Fruit fly (Drosophila melanogaster) whole organism, wandering third instar larva: ENCODE measurements around the gene CG12123.

Experiments used
- CG9705 ChIP-seq: fragments of 200-800 bp; sonication (Bioruptor generic); optimal IDR thresholded peaks from 2 replicates; lab custom pipeline; 2018; ENCODE audit warnings: missing biosample characterization, mild to moderate bottlenecking, missing genetic modification characterization
- CrebA ChIP-seq: fragments of 200-800 bp; sonication (Bioruptor generic); optimal IDR thresholded peaks from 2 replicates; lab custom pipeline; 2016; ENCODE audit warnings: missing biosample characterization, mild to moderate bottlenecking, missing genetic modification characterization, borderline replicate concordance
- Dfd ChIP-seq: fragments of >200 bp; optimal IDR thresholded peaks from 2 replicates; lab custom pipeline; 2017; ENCODE audit warnings: missing biosample characterization, missing genetic modification characterization
- Dif ChIP-seq: fragments of 200-275, 200-300 bp; sonication (Bioruptor generic); optimal IDR thresholded peaks from 2 replicates; lab custom pipeline; 2018; ENCODE audit warnings: missing biosample characterization, missing genetic modification characterization; ENCODE audit not compliant: partially characterized antibody
- GATAd ChIP-seq: sonication (Bioruptor generic); optimal IDR thresholded peaks from 2 replicates; lab custom pipeline; 2016; ENCODE audit warnings: missing biosample characterization, missing genetic modification characterization
- HLH106 ChIP-seq: fragments of 200-800 bp; optimal IDR thresholded peaks from 3 replicates; lab custom pipeline; 2019; ENCODE audit warnings: missing biosample characterization, mild to moderate bottlenecking, missing genetic modification characterization, moderate library complexity
- Hnf4 ChIP-seq: fragments of 200-800 bp; sonication (Bioruptor generic); optimal IDR thresholded peaks from 2 replicates; lab custom pipeline; 2016; ENCODE audit warnings: missing biosample characterization, mild to moderate bottlenecking, missing genetic modification characterization
- Hr78 ChIP-seq: fragments of >200 bp; optimal IDR thresholded peaks from 2 replicates; lab custom pipeline; 2017; ENCODE audit warnings: missing biosample characterization, missing genetic modification characterization
- Hr83 ChIP-seq: fragments of 200-300 bp; sonication (Bioruptor generic); optimal IDR thresholded peaks from 2 replicates; lab custom pipeline; 2016; ENCODE audit warnings: missing biosample characterization, mild to moderate bottlenecking, missing genetic modification characterization, moderate library complexity; ENCODE audit not compliant: poor library complexity, severe bottlenecking
- Jra ChIP-seq: sonication (Bioruptor generic); optimal IDR thresholded peaks from 2 replicates; lab custom pipeline; 2016; ENCODE audit warnings: missing biosample characterization, missing genetic modification characterization
- Mio ChIP-seq: sonication (Bioruptor generic); optimal IDR thresholded peaks from 2 replicates; lab custom pipeline; 2016; ENCODE audit warnings: missing biosample characterization, missing genetic modification characterization
- Myc ChIP-seq: fragments of >200 bp; optimal IDR thresholded peaks from 2 replicates; lab custom pipeline; 2017
- N ChIP-seq: fragments of >200 bp; optimal IDR thresholded peaks from 2 replicates; lab custom pipeline; 2018; ENCODE audit warnings: missing biosample characterization, missing external identifiers, missing genetic modification characterization
- Rel ChIP-seq, 2 experiments: fragments of 200-800 bp; sonication (Bioruptor generic) in 1 of 2; optimal IDR thresholded peaks; 2 replicates in 1 of 2; 3 replicates in 1 of 2; lab custom pipeline; 2016 to 2019; ENCODE audit warnings: mild to moderate bottlenecking in 2 of 2, missing biosample characterization in 2 of 2, missing genetic modification characterization in 2 of 2, moderate library complexity in 1 of 2
- Sp1 ChIP-seq: fragments of 200-800 bp; sonication (Bioruptor generic); optimal IDR thresholded peaks from 3 replicates; lab custom pipeline; 2019; ENCODE audit warnings: missing biosample characterization, mild to moderate bottlenecking, missing genetic modification characterization, moderate library complexity
- br ChIP-seq: fragments of 200-800 bp; sonication (Bioruptor generic); optimal IDR thresholded peaks from 2 replicates; lab custom pipeline; 2016; ENCODE audit warnings: missing biosample characterization, missing genetic modification characterization
- dl ChIP-seq, 2 experiments: fragments of 175-275, 200-275 bp in 1 of 2; fragments of 200-275 bp in 1 of 2; sonication (Bioruptor generic); optimal IDR thresholded peaks; lab custom pipeline; 2018; ENCODE audit warnings: mild to moderate bottlenecking in 2 of 2, missing biosample characterization in 2 of 2, missing genetic modification characterization in 2 of 2, moderate library complexity in 2 of 2; ENCODE audit not compliant: partially characterized antibody in 2 of 2, insufficient read depth in 1 of 2
- dsf ChIP-seq: sonication (Bioruptor generic); optimal IDR thresholded peaks from 2 replicates; lab custom pipeline; 2016; ENCODE audit warnings: missing biosample characterization, missing genetic modification characterization, borderline replicate concordance
- ey ChIP-seq: fragments of 200-800 bp; sonication (Bioruptor generic); optimal IDR thresholded peaks from 2 replicates; lab custom pipeline; 2016; ENCODE audit warnings: missing biosample characterization, missing genetic modification characterization
- foxo ChIP-seq, 2 experiments: fragments of 200-800 bp; sonication (Bioruptor generic); optimal IDR thresholded peaks; 2 replicates in 1 of 2; 3 replicates in 1 of 2; lab custom pipeline; 2016 to 2017; ENCODE audit warnings: missing biosample characterization in 2 of 2, missing genetic modification characterization in 2 of 2
- fru ChIP-seq: fragments of 200-800 bp; sonication (Bioruptor generic); optimal IDR thresholded peaks from 3 replicates; lab custom pipeline; 2016; ENCODE audit warnings: missing biosample characterization, mild to moderate bottlenecking, missing genetic modification characterization
- h ChIP-seq: fragments of 200-800 bp; sonication (Bioruptor generic); optimal IDR thresholded peaks from 3 replicates; lab custom pipeline; 2016; ENCODE audit warnings: missing biosample characterization, mild to moderate bottlenecking, missing genetic modification characterization
- lola ChIP-seq: fragments of >200 bp; optimal IDR thresholded peaks from 2 replicates; lab custom pipeline; 2017; ENCODE audit warnings: missing biosample characterization, missing genetic modification characterization
- pan ChIP-seq: fragments of >200 bp; optimal IDR thresholded peaks from 2 replicates; lab custom pipeline; 2017
- rgr ChIP-seq: fragments of 200-800 bp; sonication (Bioruptor generic); optimal IDR thresholded peaks from 3 replicates; lab custom pipeline; 2016; ENCODE audit warnings: missing biosample characterization, mild to moderate bottlenecking, missing genetic modification characterization
- sage ChIP-seq: fragments of 200-800 bp; sonication (Bioruptor generic); optimal IDR thresholded peaks from 2 replicates; lab custom pipeline; 2016; ENCODE audit warnings: missing biosample characterization, mild to moderate bottlenecking, missing genetic modification characterization
- sv ChIP-seq: fragments of 200-800 bp; sonication (Bioruptor generic); optimal IDR thresholded peaks from 3 replicates; lab custom pipeline; 2016; ENCODE audit warnings: missing biosample characterization, missing genetic modification characterization
- tai ChIP-seq: sonication (Bioruptor generic); optimal IDR thresholded peaks from 2 replicates; lab custom pipeline; 2016; ENCODE audit warnings: missing biosample characterization, missing genetic modification characterization
- usp ChIP-seq: fragments of >200 bp; optimal IDR thresholded peaks from 2 replicates; lab custom pipeline; 2017; ENCODE audit warnings: missing biosample characterization, missing genetic modification characterization
- woc ChIP-seq: sonication (Bioruptor generic); optimal IDR thresholded peaks from 2 replicates; lab custom pipeline; 2016; ENCODE audit warnings: missing biosample characterization, mild to moderate bottlenecking, missing genetic modification characterization

Gene CG12123

DNA sequence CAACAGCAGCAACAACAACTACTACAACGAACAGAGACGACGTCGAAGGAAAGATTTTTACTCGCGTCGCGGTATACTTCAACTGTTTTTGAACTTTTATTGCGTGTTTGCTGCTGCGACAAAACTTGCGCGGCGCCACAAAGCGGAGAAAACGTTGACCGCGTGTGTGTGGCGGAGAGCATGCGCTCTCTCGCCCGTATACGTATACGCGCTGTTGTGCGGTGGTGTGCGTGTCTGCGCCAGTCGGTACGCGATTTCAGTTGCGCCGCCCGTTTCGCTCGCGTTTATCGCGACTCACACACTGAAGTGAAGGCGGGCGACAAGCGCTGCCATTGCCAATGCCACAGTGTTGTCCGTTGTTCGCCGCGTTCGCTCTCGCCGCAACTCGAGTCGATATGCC lies 32.4 kb downstream of the CG12123 start (continued):
- TF ChIP-seq CG9705 (peak; percentile 24), woc (GFP tag; lab: Kevin White, UChicago) (peak; percentile 50), foxo (GFP tag; optimal IDR thresholded peaks at IDR 0.05; lab: Kevin White, UChicago) (peak in 1 of 2 experiments; percentile 75), lola (no peak), CrebA (GFP tag; lab: Kevin White, UChicago) (no peak), dsf (GFP tag; lab: Kevin White, UChicago) (no peak), Jra (GFP tag; lab: Kevin White, UChicago) (no peak), tai (GFP tag; lab: Kevin White, UChicago) (no peak), GATAd (GFP tag; lab: Kevin White, UChicago) (no peak), fru (GFP tag; lab: Kevin White, UChicago) (peak; percentile 21)

DNA sequence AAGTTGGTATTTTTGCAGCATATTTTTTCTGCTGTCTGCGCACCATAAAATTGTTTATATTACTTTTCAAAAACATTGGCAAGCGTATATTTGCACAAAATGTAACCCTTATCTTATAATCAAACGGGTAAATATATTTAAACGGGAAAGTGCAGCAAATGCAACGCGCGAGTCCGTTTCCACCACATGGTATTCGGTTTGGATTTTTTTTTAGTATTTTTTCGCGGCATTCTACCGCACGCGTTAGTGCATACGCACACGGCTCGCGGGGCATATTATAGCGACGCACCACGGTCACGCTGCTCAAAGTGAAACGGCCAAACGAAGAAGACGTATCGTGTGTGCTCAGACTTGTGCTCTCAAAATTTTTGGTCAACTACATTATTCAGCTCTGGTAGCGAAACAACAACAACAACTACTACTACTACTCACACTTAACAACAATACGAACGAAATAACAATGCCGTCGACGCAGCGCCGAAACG lies 33.1 kb downstream of the CG12123 start, which contains the start of gene Trf2:
Gene Trf2 (plus strand): TSS at position 302 of the 485 bp plus-strand sequence.
- TF ChIP-seq Hr83 (GFP tag; lab: Kevin White, UChicago) (no peak), Sp1 (peak; percentile 3), br (no peak), usp (GFP tag; lab: Kevin White, UChicago) (no peak), sv (GFP tag; lab: Kevin White, UChicago) (no peak), GATAd (GFP tag; lab: Kevin White, UChicago) (no peak), fru (GFP tag; lab: Kevin White, UChicago) (no peak), Hnf4 (GFP tag; lab: Kevin White, UChicago) (peak; percentile 47), pan (no peak), Myc (lab: Kevin White, UChicago) (peak; percentile 49), HLH106 (tag; lab: Kevin White, UChicago) (no peak), Rel (GFP tag; optimal IDR thresholded peaks at IDR 0.05; lab: Kevin White, UChicago) (no peak), Rel (tag; optimal IDR thresholded peaks at IDR 0.05; lab: Kevin White, UChicago) (peak; percentile 15), CG9705 (no peak), foxo (GFP tag; optimal IDR thresholded peaks at IDR 0.05; lab: Kevin White, UChicago) (peak in 1 of 2 experiments; percentile 8), Dif (GFP tag; lab: Kevin White, UChicago) (peak; percentile 22), dsf (GFP tag; lab: Kevin White, UChicago) (no peak), CrebA (GFP tag; lab: Kevin White, UChicago) (no peak), ey (no peak), Jra (GFP tag; lab: Kevin White, UChicago) (no peak), tai (GFP tag; lab: Kevin White, UChicago) (no peak), sage (GFP tag; lab: Kevin White, UChicago) (no peak), Mio (GFP tag; lab: Kevin White, UChicago) (no peak), Hr78 (GFP tag; lab: Kevin White, UChicago) (no peak), dl (GFP tag; optimal IDR thresholded peaks at IDR 0.05; lab: Kevin White, UChicago; ENCODE audit: insufficient read depth in 1 of 2, partially characterized antibody in 2 of 2) (no peak), rgr (peak; percentile 42), lola (no peak), woc (GFP tag; lab: Kevin White, UChicago) (no peak), h (GFP tag; lab: Kevin White, UChicago) (peak; percentile 5)

DNA sequence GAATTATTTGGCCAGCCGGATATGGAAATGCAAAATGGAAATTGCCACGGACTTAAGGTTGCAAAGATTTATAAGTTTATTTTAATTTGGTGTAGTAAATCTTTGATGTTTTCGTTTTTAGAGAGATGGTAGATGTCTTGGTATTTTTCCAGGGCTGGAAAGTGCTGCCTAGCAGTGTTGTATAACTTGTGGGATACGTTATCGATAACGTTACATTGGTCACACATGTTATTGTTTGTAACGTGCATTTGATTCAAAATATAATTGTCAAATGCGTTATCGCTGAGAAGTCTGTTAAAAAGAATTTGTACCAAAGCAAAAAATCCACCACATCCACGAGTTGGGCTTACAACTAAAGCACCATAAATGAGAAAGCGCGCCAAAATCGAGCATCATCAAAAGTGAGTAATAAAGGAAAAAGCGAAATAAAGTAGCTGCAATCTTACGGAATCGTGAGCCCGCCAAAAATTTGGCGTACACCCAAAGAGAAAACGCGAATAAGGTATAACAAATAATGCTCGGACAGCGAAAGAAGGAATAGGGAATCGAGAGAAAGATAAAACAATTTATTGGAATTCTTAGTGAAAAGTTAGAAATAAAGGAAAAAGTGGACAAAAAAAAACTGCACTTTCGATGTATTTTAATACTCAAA lies 34.9 kb downstream of the CG12123 start, which contains the start of gene PIG-T:
Gene PIG-T (minus strand): TSS at position 140 of the 652 bp plus-strand sequence.
- TF ChIP-seq rgr: peak; percentile 20
- no peak for TF ChIP-seq tai (GFP tag; lab: Kevin White, UChicago)
- TF ChIP-seq, all 38 proteins: peak for 1

DNA sequence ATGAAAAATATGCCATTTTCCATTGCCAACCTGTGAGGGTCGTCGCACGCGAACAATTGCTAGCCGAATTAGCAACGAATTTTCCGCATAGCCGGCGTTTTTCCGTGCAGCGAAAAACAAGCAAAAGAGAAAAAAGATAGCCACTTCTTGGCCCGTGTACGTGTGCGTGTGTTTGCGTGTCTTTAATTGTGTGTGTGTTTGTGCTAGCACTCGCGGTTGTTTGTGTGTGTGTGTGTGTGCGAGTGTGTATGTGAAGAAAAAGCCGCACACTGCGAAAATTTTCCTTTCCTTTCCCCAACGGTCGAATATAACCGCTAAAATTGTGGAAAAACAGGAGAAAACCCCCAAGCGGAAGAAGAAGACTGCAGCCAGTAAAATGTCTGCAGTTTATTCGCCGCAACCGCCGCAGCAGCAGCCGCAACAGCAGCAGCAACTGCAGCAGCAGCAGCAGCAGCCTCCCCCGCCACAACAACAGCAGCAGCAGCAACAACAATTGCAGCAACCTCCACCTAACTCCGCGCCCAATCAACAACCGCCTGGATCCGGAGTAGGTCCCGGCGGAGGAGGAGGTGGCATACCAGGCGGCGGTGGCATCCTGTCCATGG lies 43.0 kb downstream of the CG12123 start:
- TF ChIP-seq Jra (GFP tag; lab: Kevin White, UChicago): no peak
- no peak for TF ChIP-seq Rel (GFP tag; optimal IDR thresholded peaks at IDR 0.05; lab: Kevin White, UChicago)
- no peak for TF ChIP-seq Rel (tag; optimal IDR thresholded peaks at IDR 0.05; lab: Kevin White, UChicago)
- TF ChIP-seq Dfd (GFP tag; lab: Kevin White, UChicago): peak; percentile 5
- TF ChIP-seq h (GFP tag; lab: Kevin White, UChicago): no peak
- TF ChIP-seq tai (GFP tag; lab: Kevin White, UChicago): no peak
- peak; percentile 40 for TF ChIP-seq N (GFP tag; lab: Kevin White, UChicago)
